Fruit fly (Drosophila melanogaster): ENCODE data around the gene CG32452.
"Not testable (repeated sequence)": the region's sequence is repeated elsewhere in the genome, so short reads cannot be mapped to it uniquely, and the experiment has no call there.

- not testable (repeated sequence) for TF ChIP-seq Hr83 (GFP tag; optimal IDR thresholded peaks at IDR 0.05; ENCODE audit: poor library complexity, severe bottlenecking); dl (GFP tag; optimal IDR thresholded peaks at IDR 0.05; ENCODE audit: insufficient read depth in 1 of 2, partially characterized antibody in 2 of 2); usp (GFP tag; optimal IDR thresholded peaks at IDR 0.05); N (GFP tag; optimal IDR thresholded peaks at IDR 0.05); sage (GFP tag; optimal IDR thresholded peaks at IDR 0.05); dsf (GFP tag; optimal IDR thresholded peaks at IDR 0.05; ENCODE audit: borderline replicate concordance); Dfd (GFP tag; optimal IDR thresholded peaks at IDR 0.05); HLH106 (tag; optimal IDR thresholded peaks at IDR 0.05); dmrt93B (GFP tag; optimal IDR thresholded peaks at IDR 0.05)
Measured at dm6 chr3L:22692428-22692827, 25.1 kb upstream of the CG32452 start, which contains the start of gene CG14454.

Data from whole organism, wandering third instar larva.